Worm (Caenorhabditis elegans) whole organism, dauer: ENCODE data around the gene K10C9.1.

Experiments
- unc-62 ChIP-seq: sonication (generic microtip); optimal IDR thresholded peaks from 2 replicates; lab custom pipeline; 2017; ENCODE audit warnings: missing biosample characterization, missing genetic modification reagents, missing genetic modification characterization

The K10C9.1 gene

DNA sequence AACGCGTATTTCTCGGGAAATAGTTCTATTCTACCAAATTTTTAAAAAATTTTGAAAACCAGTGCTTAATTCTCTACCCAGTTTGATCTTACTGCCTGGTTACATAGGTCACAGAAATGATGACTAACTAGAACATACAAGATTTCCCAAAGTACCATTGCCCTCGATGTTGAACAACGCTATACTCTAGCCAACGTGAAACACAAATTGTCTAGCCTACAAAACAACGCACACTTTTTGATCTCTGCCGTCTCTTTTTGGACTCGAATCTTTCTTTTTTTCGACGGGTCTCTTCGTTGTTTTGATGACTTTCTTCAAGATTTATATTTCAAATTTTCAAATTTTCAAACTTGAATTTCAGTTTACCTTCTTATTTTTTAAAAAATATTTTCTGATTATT lies 25.2 kb downstream of the K10C9.1 start, which contains the start of gene Y50D4B.2:
Gene Y50D4B.2 (plus strand): TSS at position 301 of the 400 bp plus-strand sequence.
- TF ChIP-seq unc-62 (GFP tag; lab: Kevin White, UChicago): no peak

DNA sequence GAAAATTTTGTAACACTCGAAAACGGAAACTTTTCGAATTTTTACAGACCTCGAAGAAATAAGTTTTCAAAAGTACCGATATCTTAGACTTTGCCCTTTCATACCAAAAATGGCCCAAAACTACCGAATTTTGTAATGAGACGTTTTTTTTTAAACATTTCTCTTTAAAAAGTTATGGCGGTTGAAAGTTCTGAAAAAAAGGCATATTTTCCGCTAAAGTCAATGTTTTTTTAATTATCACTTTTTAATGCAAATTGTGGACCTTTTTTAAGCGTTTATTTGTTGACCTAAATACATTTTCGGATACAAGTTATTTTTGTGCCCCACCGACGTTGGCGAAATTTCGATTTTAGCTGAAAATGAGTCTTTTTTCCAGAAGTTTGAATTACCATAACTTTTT lies 27.5 kb downstream of the K10C9.1 start:
- no peak for TF ChIP-seq unc-62 (GFP tag; lab: Kevin White, UChicago)

DNA sequence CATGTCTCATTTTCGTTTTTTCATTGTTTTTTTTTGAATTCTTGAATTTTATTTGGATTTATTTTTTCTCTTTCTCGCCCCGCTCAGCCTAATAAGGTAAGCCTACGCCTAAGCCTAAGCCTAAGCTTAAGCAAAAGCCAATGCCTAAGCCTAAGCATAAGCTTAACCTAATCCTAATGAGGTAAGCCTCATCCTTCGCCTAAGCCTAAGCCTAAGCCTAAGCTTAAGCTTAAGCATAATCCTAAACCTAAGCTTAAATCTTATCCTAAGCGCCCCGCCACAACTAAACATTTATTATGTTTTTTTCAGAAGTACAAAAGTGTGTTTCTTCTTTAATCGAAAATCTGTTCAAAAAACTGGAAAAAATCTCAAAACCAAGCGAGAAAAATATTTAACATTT lies 37.1 kb downstream of the K10C9.1 start:
- TF ChIP-seq unc-62 (GFP tag; lab: Kevin White, UChicago): no peak

DNA sequence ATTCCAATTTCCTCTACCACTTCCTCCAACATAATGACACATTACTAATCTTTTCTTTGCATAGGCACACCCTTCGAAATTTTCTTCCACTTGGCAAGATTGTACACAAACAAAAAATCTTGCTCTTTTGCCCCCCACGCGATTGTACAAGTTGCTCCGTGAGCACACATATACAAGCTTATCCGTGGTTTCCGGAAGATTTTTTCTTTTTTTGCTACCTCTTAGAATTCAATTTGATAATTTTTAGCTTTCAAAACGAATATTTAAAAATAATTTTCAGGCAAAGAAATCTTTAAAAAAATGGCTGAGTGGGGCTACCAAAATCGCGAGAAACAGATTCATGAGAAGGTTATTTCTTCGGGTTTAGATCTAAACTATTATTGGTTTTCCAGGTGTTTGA lies 37.6 kb downstream of the K10C9.1 start, which contains the start of gene Y50D4B.1:
Gene Y50D4B.1 (plus strand): TSS at position 301 of the 400 bp plus-strand sequence.
- no peak for TF ChIP-seq unc-62 (GFP tag; lab: Kevin White, UChicago)

DNA sequence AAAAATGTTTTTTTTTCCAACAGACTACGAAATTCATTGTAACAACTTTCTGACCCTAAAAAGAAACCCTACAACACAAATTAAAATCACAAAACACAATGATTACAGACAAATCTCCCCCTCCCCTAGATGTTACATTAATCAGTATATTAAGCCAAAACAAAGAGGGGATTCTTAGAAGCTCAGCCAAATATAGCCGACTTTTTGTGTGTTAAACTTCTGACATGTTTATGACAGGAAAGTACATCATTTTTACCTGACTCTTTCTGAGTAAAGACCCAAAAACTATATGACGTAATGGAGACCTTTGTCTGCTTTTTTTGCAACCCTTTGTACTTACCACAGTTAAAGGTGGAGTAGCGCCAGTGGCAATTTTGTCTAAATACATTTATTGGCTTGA lies 45.1 kb downstream of the K10C9.1 start:
- no peak for TF ChIP-seq unc-62 (GFP tag; lab: Kevin White, UChicago)
